Fruit fly (Drosophila melanogaster): ENCODE data around the gene C3G.

Gene C3G

DNA sequence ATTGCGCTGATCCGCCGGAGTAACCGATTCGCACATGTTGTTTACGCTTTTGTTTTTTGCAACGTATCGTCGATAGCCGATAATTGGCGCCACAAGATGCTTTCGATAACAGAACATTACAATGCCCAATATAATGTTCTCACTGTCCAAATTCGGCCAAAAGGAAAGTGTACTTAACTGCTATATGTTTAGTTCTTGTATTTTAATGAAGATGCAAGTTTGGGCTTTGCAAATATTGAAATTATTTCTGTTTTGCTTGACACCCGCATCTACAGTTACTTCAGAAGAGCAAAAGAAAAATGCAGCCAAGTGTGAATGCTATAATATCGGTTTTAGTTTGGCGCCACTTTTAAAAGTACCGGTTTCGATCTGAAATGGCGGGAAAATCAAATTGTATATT, 49.2 kb upstream of the C3G start (continued):
- TF ChIP-seq sd (tag; optimal IDR thresholded peaks at IDR 0.05) = peak; percentile 78
- TF ChIP-seq dpn (GFP tag; optimal IDR thresholded peaks at IDR 0.05) = peak; percentile 94
- TF ChIP-seq sens (GFP tag) = peak; percentile 98
- TF ChIP-seq aop (GFP tag; IDR thresholded peaks at IDR 0.05) = peak; percentile 78; the same call in 1 of the 2 replicates
- peak; percentile 93 for TF ChIP-seq phol (tag; optimal IDR thresholded peaks at IDR 0.05)
- TF ChIP-seq CG3838 (GFP tag; optimal IDR thresholded peaks at IDR 0.05) = peak; percentile 47
- no peak for TF ChIP-seq CG1832 (GFP tag; optimal IDR thresholded peaks at IDR 0.05)
- peak; percentile 64 for TF ChIP-seq run (tag; optimal IDR thresholded peaks at IDR 0.05)
- TF ChIP-seq CG7786 (GFP tag; optimal IDR thresholded peaks at IDR 0.05) = peak; percentile 92
- peak; percentile 83 for TF ChIP-seq zfh1 (GFP tag; IDR thresholded peaks at IDR 0.05)
- peak; percentile 84 for TF ChIP-seq D19A (tag; optimal IDR thresholded peaks at IDR 0.05)
- peak; percentile 91 for TF ChIP-seq Fer1 (GFP tag; optimal IDR thresholded peaks at IDR 0.05)
- peak; percentile 90 for TF ChIP-seq trem (tag; optimal IDR thresholded peaks at IDR 0.05)
- peak; percentile 75 for TF ChIP-seq CG31365 (tag; optimal IDR thresholded peaks at IDR 0.05)
- peak; percentile 78 for TF ChIP-seq NK7.1 (GFP tag; optimal IDR thresholded peaks at IDR 0.05)
- TF ChIP-seq en (GFP tag; optimal IDR thresholded peaks at IDR 0.05) = peak; percentile 89
- peak; percentile 92 for TF ChIP-seq Dad (GFP tag; optimal IDR thresholded peaks at IDR 0.05)
- TF ChIP-seq GATAe (GFP tag; conservative IDR thresholded peaks at IDR 0.05) = no peak; the same call in 1 of the 2 replicates
- TF ChIP-seq CG12104 (GFP tag; optimal IDR thresholded peaks at IDR 0.05) = peak; percentile 90
- no peak for TF ChIP-seq Kr (GFP tag; optimal IDR thresholded peaks at IDR 0.05)
- TF ChIP-seq dati (GFP tag; IDR thresholded peaks at IDR 0.05) = 0 out of 2 replicates have a peak, but pooled peaks have one; percentile 37
- TF ChIP-seq insv (GFP tag; optimal IDR thresholded peaks at IDR 0.05) = peak in 1 of 2 experiments; percentile 62
- TF ChIP-seq Rfx (GFP tag; IDR thresholded peaks at IDR 0.05) = peak; percentile 94
- TF ChIP-seq HHEX (GFP tag; optimal IDR thresholded peaks at IDR 0.05) = peak; percentile 91
- TF ChIP-seq rib (GFP tag; IDR thresholded peaks at IDR 0.05) = peak; percentile 84
- TF ChIP-seq nerfin-2 (GFP tag; IDR thresholded peaks at IDR 0.05; ENCODE audit: partially characterized antibody) = no peak
- TF ChIP-seq Scr (GFP tag; IDR thresholded peaks at IDR 0.05; ENCODE audit: partially characterized antibody) = peak; percentile 54
- TF ChIP-seq wor (GFP tag; IDR thresholded peaks at IDR 0.05) = peak; percentile 71
- peak; percentile 57 for TF ChIP-seq stwl (tag; optimal IDR thresholded peaks at IDR 0.05)
- peak; percentile 13 for TF ChIP-seq bigmax (GFP tag; optimal IDR thresholded peaks at IDR 0.05)
- no peak; the same call in 2 of the 3 replicates for TF ChIP-seq zen2 (GFP tag; IDR thresholded peaks at IDR 0.05; ENCODE audit: partially characterized antibody)
- peak; percentile 95 for TF ChIP-seq nmo (GFP tag; optimal IDR thresholded peaks at IDR 0.05)
- TF ChIP-seq slou (GFP tag; optimal IDR thresholded peaks at IDR 0.05) = peak; percentile 82
- peak; percentile 70 for TF ChIP-seq Dref (GFP tag; IDR thresholded peaks at IDR 0.05)
- peak; percentile 95 for TF ChIP-seq CG13624 (GFP tag; optimal IDR thresholded peaks at IDR 0.05)
- TF ChIP-seq CG10462 (GFP tag; optimal IDR thresholded peaks at IDR 0.05) = peak; percentile 71
- TF ChIP-seq CG10267 (tag; optimal IDR thresholded peaks at IDR 0.05) = peak; percentile 84
- peak; percentile 87 for TF ChIP-seq Drgx (GFP tag; IDR thresholded peaks at IDR 0.05)
- TF ChIP-seq CG16779 (GFP tag; IDR thresholded peaks at IDR 0.05) = 0 out of 2 replicates have a peak, but pooled peaks have one; percentile 8
- peak; percentile 83 for TF ChIP-seq CG17385 (GFP tag; optimal IDR thresholded peaks at IDR 0.05)
- TF ChIP-seq lov (optimal IDR thresholded peaks at IDR 0.05) = no peak
- peak; percentile 43; the same call in 1 of the 3 replicates for TF ChIP-seq lov (GFP tag; IDR thresholded peaks at IDR 0.05)
- TF ChIP-seq crol (GFP tag; IDR thresholded peaks at IDR 0.05) = no peak
- TF ChIP-seq CG4730 (GFP tag; IDR thresholded peaks at IDR 0.05) = peak; percentile 64
- peak; percentile 19 for TF ChIP-seq ac (GFP tag; optimal IDR thresholded peaks at IDR 0.05)
- peak; percentile 81 for TF ChIP-seq Bdp1 (GFP tag; optimal IDR thresholded peaks at IDR 0.05)
- TF ChIP-seq Mrtf (GFP tag; IDR thresholded peaks at IDR 0.05) = peak; percentile 87
- no peak for TF ChIP-seq D (optimal IDR thresholded peaks at IDR 0.05)
- TF ChIP-seq D (GFP tag; optimal IDR thresholded peaks at IDR 0.05) = peak; percentile 81
- peak; percentile 97 for TF ChIP-seq CG17361 (GFP tag; IDR thresholded peaks at IDR 0.05)
- peak; percentile 88 for TF ChIP-seq Mad (GFP tag; optimal IDR thresholded peaks at IDR 0.05)
- peak; percentile 81 for TF ChIP-seq cato (GFP tag; optimal IDR thresholded peaks at IDR 0.05; ENCODE audit: borderline replicate concordance)

Data from whole organism, embryonic.